Fruit fly (Drosophila melanogaster) whole organism, prepupa: ENCODE measurements around the gene scramb1.

ENCODE experiments used
- CG6276 ChIP-seq: fragments of 200-800 bp; sonication (Bioruptor generic); optimal IDR thresholded peaks from 2 replicates; lab custom pipeline; 2017; ENCODE audit warnings: missing biosample characterization, mild to moderate bottlenecking, missing genetic modification characterization
- CG6808 ChIP-seq: fragments of 200-800 bp; sonication (Bioruptor generic); optimal IDR thresholded peaks from 3 replicates; lab custom pipeline; 2017; ENCODE audit warnings: missing biosample characterization, missing genetic modification characterization, mild to moderate bottlenecking, moderate library complexity, missing genetic modification reagents
- Gug ChIP-seq: fragments of 200-800 bp; sonication (Bioruptor generic); IDR thresholded peaks from 2 replicates; pipeline ENCODE4 v1.3.6; 2022; ENCODE audit warnings: missing biosample characterization, missing genetic modification characterization
- OdsH ChIP-seq: fragments of 200-800 bp; sonication (Bioruptor generic); optimal IDR thresholded peaks from 3 replicates; lab custom pipeline; 2016; ENCODE audit warnings: missing biosample characterization, missing genetic modification characterization
- Sox15 ChIP-seq: fragments of 200-800 bp; sonication (Bioruptor generic); optimal IDR thresholded peaks from 3 replicates; lab custom pipeline; 2016; ENCODE audit warnings: missing biosample characterization, missing genetic modification characterization
- pdm3 ChIP-seq: fragments of 200-800 bp; sonication (Bioruptor generic); optimal IDR thresholded peaks from 3 replicates; lab custom pipeline; 2016; ENCODE audit warnings: missing biosample characterization, missing genetic modification characterization
- salr ChIP-seq, 2 experiments: fragments of 200-800 bp; sonication (Bioruptor generic); optimal IDR thresholded peaks; 3 replicates each; lab custom pipeline; 2016 to 2018; ENCODE audit warnings: missing biosample characterization in 2 of 2, missing genetic modification characterization in 2 of 2, mild to moderate bottlenecking in 1 of 2
- svp ChIP-seq: fragments of 200-800 bp; sonication (Bioruptor generic); peaks from one replicate; lab custom pipeline; 2016; ENCODE audit warnings: missing biosample characterization, missing genetic modification characterization

- TF ChIP-seq OdsH (GFP tag; lab: Kevin White, UChicago) (no peak), CG6808 (GFP tag; lab: Kevin White, UChicago) (no peak), CG6276 (GFP tag; lab: Kevin White, UChicago) (no peak), Gug (GFP tag; lab: Robert Waterston, UW) (no peak), salr (GFP tag; optimal IDR thresholded peaks at IDR 0.05; lab: Kevin White, UChicago) (no peak), pdm3 (GFP tag; lab: Kevin White, UChicago) (no peak), Sox15 (GFP tag; lab: Kevin White, UChicago) (no peak), svp (GFP tag; lab: Kevin White, UChicago) (no peak)
Observed at dm6 chr3L:10197360-10197759, 27.7 kb downstream of the scramb1 start.
